Worm (Caenorhabditis elegans) whole organism, late embryonic: ENCODE results near the gene tbb-2.

Source experiments
- C08G9.2 ChIP-seq: sonication (generic microtip); optimal IDR thresholded peaks from 2 replicates; lab custom pipeline; 2016; ENCODE audit warnings: mild to moderate bottlenecking, missing genetic modification characterization, moderate library complexity, missing compliant biosample characterization
- F13H6.1 ChIP-seq: sonication (generic microtip); optimal IDR thresholded peaks from 2 replicates; lab custom pipeline; 2016; ENCODE audit warnings: missing genetic modification characterization, missing compliant biosample characterization
- Y22D7AL.16 ChIP-seq: sonication (generic microtip); optimal IDR thresholded peaks from 2 replicates; lab custom pipeline; 2016; ENCODE audit warnings: missing genetic modification characterization, missing compliant biosample characterization
- ahr-1 ChIP-seq: sonication (generic microtip); optimal IDR thresholded peaks from 2 replicates; lab custom pipeline; 2016; ENCODE audit warnings: missing genetic modification characterization, missing compliant biosample characterization
- ceh-14 ChIP-seq: sonication (generic microtip); optimal IDR thresholded peaks from 2 replicates; lab custom pipeline; 2016; ENCODE audit warnings: missing genotype, missing genetic modification characterization, missing compliant biosample characterization
- ceh-19 ChIP-seq: fragments of 200-800 bp; sonication (Bioruptor generic); optimal IDR thresholded peaks from 2 replicates; lab custom pipeline; 2018; ENCODE audit warnings: mild to moderate bottlenecking, missing genetic modification characterization, missing compliant biosample characterization
- ceh-2 ChIP-seq: sonication (generic microtip); optimal IDR thresholded peaks from 2 replicates; lab custom pipeline; 2016; ENCODE audit warnings: missing genotype, missing genetic modification characterization, missing compliant biosample characterization
- ceh-22 ChIP-seq: sonication (generic microtip); optimal IDR thresholded peaks from 2 replicates; lab custom pipeline; 2017; ENCODE audit warnings: missing biosample characterization, missing genetic modification characterization
- ceh-30 ChIP-seq: fragments of 150-350 bp; optimal IDR thresholded peaks from 2 replicates; lab custom pipeline; 2014; ENCODE audit warnings: missing biosample characterization, missing genetic modification characterization
- ceh-31 ChIP-seq: sonication (generic microtip); optimal IDR thresholded peaks from 2 replicates; lab custom pipeline; 2016; ENCODE audit warnings: missing genetic modification characterization, missing compliant biosample characterization
- ceh-34 ChIP-seq: sonication (generic microtip); optimal IDR thresholded peaks from 2 replicates; lab custom pipeline; 2016; ENCODE audit warnings: mild to moderate bottlenecking, missing genetic modification characterization, missing compliant biosample characterization
- ceh-45 ChIP-seq: fragments of 200-800 bp; sonication (Bioruptor generic); IDR thresholded peaks from 2 replicates; pipeline ENCODE4 v1.3.6; 2022; ENCODE audit warnings: missing genetic modification reagents, missing genetic modification characterization, missing compliant biosample characterization
- ceh-48 ChIP-seq: sonication (generic microtip); optimal IDR thresholded peaks from 2 replicates; lab custom pipeline; 2016; ENCODE audit warnings: missing genetic modification characterization, inconsistent platforms, missing compliant biosample characterization
- ceh-9 ChIP-seq: sonication (generic microtip); optimal IDR thresholded peaks from 2 replicates; lab custom pipeline; 2016; ENCODE audit warnings: mild to moderate bottlenecking, missing genetic modification characterization, inconsistent platforms, missing compliant biosample characterization
- dve-1 ChIP-seq: sonication (generic microtip); optimal IDR thresholded peaks from 2 replicates; lab custom pipeline; 2017; ENCODE audit warnings: antibody characterized with exemption, mild to moderate bottlenecking, missing genetic modification characterization, missing compliant biosample characterization
- elt-2 ChIP-seq: sonication (generic microtip); optimal IDR thresholded peaks from 2 replicates; lab custom pipeline; 2016; ENCODE audit warnings: missing genetic modification reagents, missing genetic modification characterization, missing compliant biosample characterization
- ets-4 ChIP-seq: sonication (generic microtip); optimal IDR thresholded peaks from 2 replicates; lab custom pipeline; 2016; ENCODE audit warnings: missing genetic modification characterization, missing compliant biosample characterization
- hlh-30 ChIP-seq: sonication (generic microtip); optimal IDR thresholded peaks from 2 replicates; lab custom pipeline; 2017; ENCODE audit warnings: antibody characterized with exemption, missing genetic modification characterization, missing compliant biosample characterization; ENCODE audit not compliant: insufficient read depth
- hlh-8 ChIP-seq: sonication (generic microtip); optimal IDR thresholded peaks from 2 replicates; lab custom pipeline; 2016; ENCODE audit warnings: missing genotype, missing genetic modification characterization, missing compliant biosample characterization
- lim-6 ChIP-seq: sonication (generic microtip); optimal IDR thresholded peaks from 2 replicates; lab custom pipeline; 2016; ENCODE audit warnings: missing genetic modification characterization, missing compliant biosample characterization
- lin-11 ChIP-seq: fragments of 200-800 bp; sonication (Bioruptor generic); optimal IDR thresholded peaks from 2 replicates; lab custom pipeline; 2018; ENCODE audit warnings: mild to moderate bottlenecking, missing genetic modification characterization, missing compliant biosample characterization
- mec-3 ChIP-seq: sonication (generic microtip); optimal IDR thresholded peaks from 2 replicates; lab custom pipeline; 2016; ENCODE audit warnings: borderline replicate concordance, missing genetic modification characterization, missing compliant biosample characterization
- nfya-1 ChIP-seq: sonication (generic microtip); optimal IDR thresholded peaks from 2 replicates; lab custom pipeline; 2017; ENCODE audit warnings: missing genetic modification characterization, mild to moderate bottlenecking, missing compliant biosample characterization, antibody characterized with exemption, moderate library complexity
- nhr-11 ChIP-seq: fragments of 150-350 bp; optimal IDR thresholded peaks from 2 replicates; lab custom pipeline; 2014; ENCODE audit warnings: missing biosample characterization, missing genetic modification characterization
- npax-4 ChIP-seq: sonication (generic microtip); optimal IDR thresholded peaks from 2 replicates; lab custom pipeline; 2016; ENCODE audit warnings: missing genetic modification characterization, missing compliant biosample characterization
- pha-4 ChIP-seq: fragments of 150-350 bp; optimal IDR thresholded peaks from 2 replicates; lab custom pipeline; 2018; ENCODE audit warnings: missing biosample characterization, missing genetic modification reagents, missing genetic modification characterization
- pros-1 ChIP-seq: fragments of 150-350 bp; optimal IDR thresholded peaks from 2 replicates; lab custom pipeline; 2014; ENCODE audit warnings: missing biosample characterization, missing genetic modification reagents, missing genetic modification characterization
- ref-2 ChIP-seq: sonication (generic microtip); optimal IDR thresholded peaks from 2 replicates; lab custom pipeline; 2016; ENCODE audit warnings: missing genetic modification characterization, missing compliant biosample characterization
- rnt-1 ChIP-seq: sonication (generic microtip); optimal IDR thresholded peaks from 2 replicates; lab custom pipeline; 2016; ENCODE audit warnings: missing genetic modification characterization, missing compliant biosample characterization
- sdc-2 ChIP-seq: sonication (generic microtip); optimal IDR thresholded peaks from 2 replicates; lab custom pipeline; 2016; ENCODE audit warnings: missing genotype, missing genetic modification characterization, missing compliant biosample characterization
- sox-4 ChIP-seq: sonication (generic microtip); optimal IDR thresholded peaks from 2 replicates; lab custom pipeline; 2017; ENCODE audit warnings: mild to moderate bottlenecking, missing genetic modification characterization, inconsistent platforms, missing compliant biosample characterization
- syd-9 ChIP-seq: sonication (generic microtip); optimal IDR thresholded peaks from 2 replicates; lab custom pipeline; 2016; ENCODE audit warnings: mild to moderate bottlenecking, missing genetic modification characterization, moderate library complexity, missing compliant biosample characterization
- tbx-2 ChIP-seq: sonication (generic microtip); optimal IDR thresholded peaks from 2 replicates; lab custom pipeline; 2016; ENCODE audit warnings: missing genetic modification characterization, missing compliant biosample characterization
- tbx-7 ChIP-seq: sonication (generic microtip); optimal IDR thresholded peaks from 2 replicates; lab custom pipeline; 2016; ENCODE audit warnings: missing genotype, missing genetic modification characterization, missing compliant biosample characterization
- unc-3 ChIP-seq, 2 experiments: fragments of 200-800 bp in 1 of 2; sonication (Bioruptor generic) in 1 of 2; sonication (generic microtip) in 1 of 2; conservative IDR thresholded peaks in 1 of 2; optimal IDR thresholded peaks in 1 of 2; 2 replicates each; pipeline versions ENCODE4 v1.3.6 to Lab custom; 2016 to 2022; ENCODE audit warnings: missing compliant biosample characterization in 2 of 2, missing genetic modification characterization in 2 of 2, missing genetic modification reagents in 1 of 2
- unc-42 ChIP-seq: sonication (generic microtip); optimal IDR thresholded peaks from 2 replicates; lab custom pipeline; 2016; ENCODE audit warnings: missing genotype, missing genetic modification characterization, missing compliant biosample characterization
- unc-86 ChIP-seq: sonication (generic microtip); optimal IDR thresholded peaks from 2 replicates; lab custom pipeline; 2016; ENCODE audit warnings: missing genetic modification characterization, missing compliant biosample characterization
- zip-5 ChIP-seq: sonication (generic microtip); optimal IDR thresholded peaks from 2 replicates; lab custom pipeline; 2016; ENCODE audit warnings: missing genetic modification characterization, missing compliant biosample characterization

The tbb-2 gene

DNA sequence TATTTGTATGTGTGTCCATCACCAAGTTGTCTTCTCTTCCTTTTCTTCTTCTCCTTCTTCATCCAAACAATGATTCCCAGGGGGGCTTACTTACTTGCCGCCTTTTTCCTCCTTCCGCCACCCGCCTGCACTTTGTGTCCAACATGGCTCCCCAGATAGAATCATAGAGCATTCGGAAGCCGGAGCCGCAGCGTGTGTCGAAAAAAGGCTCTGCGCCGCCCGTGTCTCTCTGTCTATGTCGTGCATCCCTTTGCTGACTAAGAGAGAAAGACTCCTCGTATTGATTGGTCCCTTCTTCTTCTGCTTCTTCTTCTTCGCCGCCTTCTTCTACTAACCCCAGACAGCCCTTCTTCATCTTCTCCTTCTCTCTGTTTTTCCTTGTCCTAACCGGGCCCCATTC lies 46.3 kb upstream of the tbb-2 start (continued):
- TF ChIP-seq pros-1 = no peak
- no peak for TF ChIP-seq ets-4
- TF ChIP-seq hlh-8 (tag; lab: Kevin White, UChicago) = no peak
- peak; percentile 53 for TF ChIP-seq ceh-31 (tag; lab: Kevin White, UChicago)
- no peak for TF ChIP-seq dve-1
- no peak for TF ChIP-seq tbx-7 (tag; lab: Kevin White, UChicago)
- no peak for TF ChIP-seq rnt-1 (tag; lab: Kevin White, UChicago)
- no peak for TF ChIP-seq Y22D7AL.16 (tag; lab: Kevin White, UChicago)
- TF ChIP-seq pha-4 = no peak
- no peak for TF ChIP-seq ceh-14 (tag; lab: Kevin White, UChicago)
- TF ChIP-seq ceh-48 = peak; percentile 87
- no peak for TF ChIP-seq ceh-30
- no peak for TF ChIP-seq lim-6 (tag; lab: Kevin White, UChicago)

DNA sequence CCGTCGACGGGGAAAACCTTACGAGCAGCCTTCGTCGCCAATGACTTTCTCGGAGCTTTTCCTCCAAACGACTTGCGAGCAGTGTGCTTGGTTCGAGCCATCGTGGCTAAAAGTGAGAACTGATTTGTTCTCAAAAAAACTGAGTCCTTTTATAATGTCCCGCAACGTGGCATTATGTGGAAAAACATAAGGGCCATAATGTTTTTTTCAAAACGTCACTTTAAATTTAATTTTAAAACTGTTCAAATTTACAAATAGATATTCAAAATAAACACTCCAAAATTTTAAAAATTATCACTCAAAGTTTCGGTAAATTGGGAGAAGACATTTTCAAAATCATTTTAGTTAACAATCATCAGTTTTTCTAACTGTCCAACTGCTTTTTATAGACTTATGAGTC lies 42.6 kb upstream of the tbb-2 start, which contains the start of gene his-70:
his-70 (minus strand) TSS at position 101 of the 400 bp plus-strand sequence.
- TF ChIP-seq lin-11 (tag; lab: Kevin White, UChicago) = no peak
- no peak for TF ChIP-seq ceh-34 (tag; lab: Kevin White, UChicago)
- no peak for TF ChIP-seq ceh-30
- no peak for TF ChIP-seq unc-42 (tag; lab: Kevin White, UChicago)
- no peak for TF ChIP-seq nfya-1 (tag; lab: Kevin White, UChicago)

DNA sequence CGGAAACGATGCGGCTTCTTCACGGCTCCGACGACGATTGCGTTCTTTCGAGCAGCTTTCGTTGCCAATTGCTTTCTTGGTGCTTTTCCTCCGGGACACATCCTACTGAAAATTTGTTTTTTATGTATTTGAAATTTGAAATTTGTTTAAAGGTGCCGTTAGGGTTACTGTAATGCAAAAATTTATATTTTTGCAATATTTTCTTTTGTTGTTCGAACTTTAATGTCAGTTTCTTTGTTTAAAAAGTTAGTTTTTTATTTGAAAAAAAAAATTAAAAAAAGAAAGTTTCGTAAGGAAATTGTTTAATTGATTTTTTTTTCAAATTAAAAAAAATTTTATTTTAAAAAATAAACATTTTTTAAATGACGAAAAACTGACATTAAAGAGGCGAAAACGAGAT lies 41.2 kb upstream of the tbb-2 start, which contains the start of gene his-69:
his-69 (minus strand) TSS at position 101 of the 400 bp plus-strand sequence.
- TF ChIP-seq nhr-11 (no peak), F13H6.1 (tag; lab: Kevin White, UChicago) (no peak), zip-5 (no peak), ceh-22 (tag; lab: Kevin White, UChicago) (no peak), ref-2 (tag; lab: Kevin White, UChicago) (no peak), ceh-48 (no peak), mec-3 (no peak), ets-4 (no peak)

DNA sequence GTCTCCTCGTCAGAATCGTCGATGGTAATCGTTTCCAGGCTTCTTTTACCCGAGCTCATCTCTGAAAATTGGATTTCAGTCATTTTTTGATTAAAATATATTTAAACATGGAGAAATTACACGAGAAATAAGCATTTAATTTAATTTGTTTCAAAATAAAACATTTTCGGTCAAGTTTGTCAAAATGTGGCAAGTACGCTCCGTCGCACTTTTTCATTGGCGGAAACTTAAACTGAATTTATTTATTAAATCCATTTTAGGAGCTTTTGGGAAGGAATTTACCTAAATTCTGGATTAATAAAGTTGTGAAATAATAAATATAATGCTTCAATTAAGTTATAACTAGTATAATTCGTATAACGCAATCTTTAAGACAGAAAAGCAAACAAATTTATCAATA lies 40.5 kb upstream of the tbb-2 start, which contains the start of gene rcq-5:
rcq-5 (minus strand) TSS at position 83 of the 400 bp plus-strand sequence.
- TF ChIP-seq ceh-45 (GFP tag; lab: Robert Waterston, UW) (no peak), ceh-9 (tag; lab: Kevin White, UChicago) (no peak), unc-42 (tag; lab: Kevin White, UChicago) (peak; percentile 78)

DNA sequence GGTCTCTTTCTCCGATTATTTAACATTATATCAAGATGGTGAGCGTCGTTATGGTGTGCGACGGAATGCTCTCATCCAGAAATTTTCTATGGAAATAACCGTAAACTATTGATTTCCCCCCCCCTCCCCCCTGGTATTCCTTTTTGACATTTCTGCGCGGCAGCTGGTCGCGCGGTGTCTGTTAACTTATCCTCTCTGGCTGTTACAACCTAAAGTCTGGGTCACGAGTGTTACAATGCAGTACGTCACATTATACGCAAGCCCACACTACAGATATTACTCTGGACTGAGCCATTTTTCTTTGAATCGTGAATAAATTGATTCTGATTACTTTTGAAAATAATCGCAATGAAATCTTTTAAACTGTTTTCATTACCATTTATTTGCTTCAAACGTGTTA lies 31.7 kb upstream of the tbb-2 start:
- TF ChIP-seq hlh-30 (peak; percentile 57), unc-3 (GFP tag; conservative IDR thresholded peaks at IDR 0.05; lab: Robert Waterston, UW) (no peak), unc-3 (tag; optimal IDR thresholded peaks at IDR 0.05; lab: Kevin White, UChicago) (no peak)

DNA sequence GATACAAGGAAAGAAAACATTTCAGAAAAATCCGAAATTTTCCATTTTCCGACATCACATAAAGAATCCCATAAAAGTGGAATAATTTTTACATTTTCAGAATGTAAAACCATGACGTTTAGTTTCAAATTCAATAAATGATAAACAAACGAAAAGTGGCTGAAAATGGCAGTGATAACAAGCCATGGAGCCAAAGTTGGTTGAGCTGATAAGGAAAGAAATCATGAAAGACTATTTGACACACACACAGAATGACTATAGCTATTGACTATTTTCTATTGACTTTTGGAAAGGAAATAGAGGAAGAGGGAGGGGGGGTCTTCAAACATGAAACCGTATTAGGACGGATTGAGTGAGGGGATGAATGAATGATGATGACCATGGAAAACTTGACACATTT lies 22.3 kb upstream of the tbb-2 start:
- TF ChIP-seq sdc-2 (tag; lab: Kevin White, UChicago) (no peak), elt-2 (tag; lab: Kevin White, UChicago) (peak; percentile 80)

DNA sequence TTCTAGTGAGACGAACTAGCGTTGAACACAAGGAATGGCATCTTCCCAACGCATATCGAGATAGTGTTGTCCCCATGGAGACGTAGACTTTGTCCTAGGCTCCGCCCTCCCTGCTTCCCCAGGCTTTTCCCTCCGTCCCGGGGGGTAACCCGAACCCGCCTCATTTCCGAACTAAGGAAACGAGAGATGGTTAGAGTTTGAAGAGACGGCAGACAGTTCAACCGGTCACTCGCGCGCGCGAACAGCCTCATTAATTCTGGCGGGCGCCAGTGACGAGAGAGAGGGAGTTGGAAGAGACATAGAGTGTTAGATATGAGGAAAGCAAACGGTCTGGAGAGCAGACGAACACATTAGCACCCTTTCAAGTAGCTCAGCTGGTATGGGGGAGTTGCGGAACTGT lies 19.9 kb upstream of the tbb-2 start:
- TF ChIP-seq npax-4 (tag; lab: Kevin White, UChicago) (no peak), syd-9 (tag; lab: Kevin White, UChicago) (peak; percentile 28), tbx-2 (tag; lab: Kevin White, UChicago) (peak; percentile 51), ceh-34 (tag; lab: Kevin White, UChicago) (peak; percentile 91), ahr-1 (tag; lab: Kevin White, UChicago) (no peak), sox-4 (tag; lab: Kevin White, UChicago) (no peak), ceh-2 (tag; lab: Kevin White, UChicago) (peak; percentile 29), ceh-30 (no peak), ceh-31 (tag; lab: Kevin White, UChicago) (peak; percentile 44), pros-1 (peak; percentile 31), ceh-19 (peak; percentile 22), unc-3 (GFP tag; conservative IDR thresholded peaks at IDR 0.05; lab: Robert Waterston, UW) (no peak), unc-3 (tag; optimal IDR thresholded peaks at IDR 0.05; lab: Kevin White, UChicago) (no peak), unc-42 (tag; lab: Kevin White, UChicago) (peak; percentile 32), ets-4 (peak; percentile 3), C08G9.2 (peak; percentile 29), ceh-14 (tag; lab: Kevin White, UChicago) (peak; percentile 42), ref-2 (tag; lab: Kevin White, UChicago) (peak; percentile 33), unc-86 (tag; lab: Kevin White, UChicago) (no peak)
